Fruit fly (Drosophila melanogaster): ENCODE data around the gene Nup93-2.

Nup93-2 gene

DNA sequence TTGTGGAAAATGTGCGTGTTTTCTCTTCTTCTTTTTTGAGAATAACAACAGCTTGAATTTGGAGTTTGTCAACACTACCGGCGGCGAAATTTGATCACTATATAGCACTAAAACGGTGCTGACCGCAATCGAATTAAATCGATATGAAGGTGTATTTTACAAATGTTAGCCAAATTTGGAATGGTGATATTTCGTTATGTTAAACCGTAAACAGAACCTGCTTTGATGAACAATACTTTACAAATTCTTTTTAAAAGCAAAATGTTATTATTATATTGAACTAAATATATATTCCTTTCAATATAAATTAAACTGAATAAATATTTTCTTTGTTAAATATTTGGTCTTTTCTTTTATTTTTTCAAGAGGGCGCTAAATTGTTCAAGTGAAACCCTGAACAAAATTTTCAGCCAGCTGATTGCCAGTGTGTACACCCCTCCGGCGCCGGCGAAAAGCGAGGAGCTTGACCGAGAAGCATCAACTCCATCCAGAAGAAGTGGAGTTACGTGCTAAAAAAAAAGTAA lies 12.1 kb downstream of the Nup93-2 start, which contains the start of the genes Rrp6, CG33331 and CG33332:
Gene Rrp6 (minus strand): TSS at position 236 of the 524 bp plus-strand sequence.
Gene CG33331 (plus strand): TSS at position 446 of the 524 bp plus-strand sequence.
Gene CG33332 (plus strand): TSS at position 446 of the 524 bp plus-strand sequence.
- TF ChIP-seq rib (GFP tag; IDR thresholded peaks at IDR 0.05): peak; percentile 10; the same call in 1 of the 2 replicates
- peak; percentile 41 for TF ChIP-seq Adf1 (GFP tag; IDR thresholded peaks at IDR 0.05)
- no peak for TF ChIP-seq kni (GFP tag; optimal IDR thresholded peaks at IDR 0.05)
- TF ChIP-seq nom (GFP tag; optimal IDR thresholded peaks at IDR 0.05): peak; percentile 65
- TF ChIP-seq her (GFP tag; optimal IDR thresholded peaks at IDR 0.05): peak; percentile 33
- peak; percentile 65 for TF ChIP-seq CG1233 (GFP tag; optimal IDR thresholded peaks at IDR 0.05)
- no peak for TF ChIP-seq CG42726 (GFP tag; IDR thresholded peaks at IDR 0.05; ENCODE audit: partially characterized antibody)
- peak; percentile 61 for TF ChIP-seq CG4424 (GFP tag; optimal IDR thresholded peaks at IDR 0.05)
- TF ChIP-seq CG7357 (GFP tag; IDR thresholded peaks at IDR 0.05): no peak
- no peak for TF ChIP-seq dimm (GFP tag; IDR thresholded peaks at IDR 0.05)
- TF ChIP-seq CG16815 (GFP tag; optimal IDR thresholded peaks at IDR 0.05): peak; percentile 54
- peak; percentile 46 for TF ChIP-seq CG8944 (GFP tag; optimal IDR thresholded peaks at IDR 0.05)
- TF ChIP-seq psq (GFP tag; optimal IDR thresholded peaks at IDR 0.05): peak; percentile 10
- TF ChIP-seq ttk (GFP tag; IDR thresholded peaks at IDR 0.05): no peak
- TF ChIP-seq Mrtf (GFP tag; IDR thresholded peaks at IDR 0.05): no peak
- TF ChIP-seq dati (GFP tag; IDR thresholded peaks at IDR 0.05): no peak
- peak; percentile 83 for TF ChIP-seq Fer1 (GFP tag; optimal IDR thresholded peaks at IDR 0.05)
- TF ChIP-seq Myb (GFP tag; optimal IDR thresholded peaks at IDR 0.05): peak; percentile 43
- no peak for TF ChIP-seq CG11093 (GFP tag; IDR thresholded peaks at IDR 0.05)
- no peak for TF ChIP-seq yki (optimal IDR thresholded peaks at IDR 0.05)
- no peak for TF ChIP-seq CG10543 (GFP tag; optimal IDR thresholded peaks at IDR 0.05)
- TF ChIP-seq ci (GFP tag; IDR thresholded peaks at IDR 0.05): peak; percentile 66; the same call in 1 of the 3 replicates
- peak; percentile 66 for TF ChIP-seq Hsf (GFP tag; optimal IDR thresholded peaks at IDR 0.05)
- TF ChIP-seq pros (GFP tag; optimal IDR thresholded peaks at IDR 0.05): no peak
- peak; percentile 83 for TF ChIP-seq CG12391 (tag; optimal IDR thresholded peaks at IDR 0.05)
- TF ChIP-seq bowl (GFP tag; IDR thresholded peaks at IDR 0.05): no peak
- TF ChIP-seq CG8924 (tag; optimal IDR thresholded peaks at IDR 0.05): no peak
- TF ChIP-seq CG43689 (GFP tag; IDR thresholded peaks at IDR 0.05): no peak
- TF ChIP-seq CkIIα-i1 (GFP tag; IDR thresholded peaks at IDR 0.05): no peak
- no peak for TF ChIP-seq CG4820 (GFP tag; optimal IDR thresholded peaks at IDR 0.05)
- TF ChIP-seq Bdp1 (GFP tag; optimal IDR thresholded peaks at IDR 0.05): peak; percentile 44
- TF ChIP-seq CG18619 (GFP tag; optimal IDR thresholded peaks at IDR 0.05): peak; percentile 74
- no peak for TF ChIP-seq CG7963 (GFP tag; IDR thresholded peaks at IDR 0.05; ENCODE audit: partially characterized antibody)
- peak; percentile 63 for TF ChIP-seq CG12942 (GFP tag; optimal IDR thresholded peaks at IDR 0.05)
- TF ChIP-seq pb (GFP tag; optimal IDR thresholded peaks at IDR 0.05): no peak
- no peak for TF ChIP-seq pita (GFP tag; optimal IDR thresholded peaks at IDR 0.05)
- 0 out of 3 replicates have a peak, but pooled peaks have one; percentile 57 for TF ChIP-seq CG34422 (GFP tag; IDR thresholded peaks at IDR 0.05)
- TF ChIP-seq NK7.1 (GFP tag; optimal IDR thresholded peaks at IDR 0.05): no peak
- TF ChIP-seq Spps (tag; optimal IDR thresholded peaks at IDR 0.05): no peak
- no peak for TF ChIP-seq fd64A (GFP tag; optimal IDR thresholded peaks at IDR 0.05)
- TF ChIP-seq Usf (GFP tag; optimal IDR thresholded peaks at IDR 0.05): peak; percentile 12
- TF ChIP-seq gce (GFP tag; IDR thresholded peaks at IDR 0.05): no peak
- TF ChIP-seq CG10959 (GFP tag; IDR thresholded peaks at IDR 0.05): no peak
- TF ChIP-seq Sox100B (GFP tag; optimal IDR thresholded peaks at IDR 0.05): no peak
- TF ChIP-seq CG12744 (GFP tag; optimal IDR thresholded peaks at IDR 0.05): no peak
- no peak for TF ChIP-seq CG6854 (GFP tag; optimal IDR thresholded peaks at IDR 0.05)
- TF ChIP-seq mld (GFP tag; IDR thresholded peaks at IDR 0.05; ENCODE audit: partially characterized antibody): no peak
- no peak for TF ChIP-seq CG18599 (GFP tag; optimal IDR thresholded peaks at IDR 0.05)
- TF ChIP-seq Kr (GFP tag; optimal IDR thresholded peaks at IDR 0.05): no peak
- TF ChIP-seq p53 (GFP tag; optimal IDR thresholded peaks at IDR 0.05): peak; percentile 7
- TF ChIP-seq Fer3 (tag; optimal IDR thresholded peaks at IDR 0.05): peak; percentile 69
- no peak for TF ChIP-seq tio (GFP tag; optimal IDR thresholded peaks at IDR 0.05)

Data from whole organism, embryonic.